Worm (Caenorhabditis elegans): Measurements from ENCODE around the gene T22G5.3.

- TF ChIP-seq nhr-77 (tag; optimal IDR thresholded peaks at IDR 0.05) (no peak), ceh-28 (tag; optimal IDR thresholded peaks at IDR 0.05) (no peak), zag-1 (tag; optimal IDR thresholded peaks at IDR 0.05) (no peak), snpc-4 (tag; optimal IDR thresholded peaks at IDR 0.05) (no peak), jun-1 (tag; optimal IDR thresholded peaks at IDR 0.05) (no peak), nhr-11 (tag; optimal IDR thresholded peaks at IDR 0.05) (no peak), daf-16 (GFP tag; optimal IDR thresholded peaks at IDR 0.05) (no peak), daf-16 (tag; optimal IDR thresholded peaks at IDR 0.05) (no peak), ceh-62 (tag; optimal IDR thresholded peaks at IDR 0.05) (no peak), zfp-3 (GFP tag; conservative IDR thresholded peaks at IDR 0.05) (no peak), dmd-9 (GFP tag; IDR thresholded peaks at IDR 0.05) (no peak)
Measured at ce11 chrV:13863700-13864099, 17.0 kb upstream of the T22G5.3 start.
